Fruit fly (Drosophila melanogaster) Kc167 (cell line): Measurements from ENCODE around the gene CG8630.

Experiments used
- h ChIP-seq: fragments of >200 bp; optimal IDR thresholded peaks from 3 replicates; lab custom pipeline; 2018; ENCODE audit warnings: missing external identifiers
- ttk ChIP-seq: sonication (Bioruptor generic); optimal IDR thresholded peaks from 2 replicates; lab custom pipeline; 2017; ENCODE audit warnings: missing external identifiers

dm6 chr3R:13260114-13260673 lies 19.3 kb upstream of the CG8630 start, which contains the start of gene CG11686:
- TF ChIP-seq ttk (no peak), h (lab: Kevin White, UChicago) (no peak)
